Fruit fly (Drosophila melanogaster) whole organism, wandering third instar larva: ENCODE measurements around the gene CG32537.

Source experiments
- Dfd ChIP-seq: fragments of >200 bp; optimal IDR thresholded peaks from 2 replicates; lab custom pipeline; 2017; ENCODE audit warnings: missing biosample characterization, missing genetic modification characterization
- Vsx2 ChIP-seq: fragments of 200-300, 225-300 bp; sonication (Bioruptor generic); optimal IDR thresholded peaks from 2 replicates; lab custom pipeline; 2018; ENCODE audit warnings: missing biosample characterization, missing genetic modification characterization; ENCODE audit not compliant: partially characterized antibody
- dmrt93B ChIP-seq: fragments of 200-800 bp; sonication (Bioruptor generic); optimal IDR thresholded peaks from 2 replicates; lab custom pipeline; 2018; ENCODE audit warnings: missing biosample characterization, mild to moderate bottlenecking, missing genetic modification characterization

- TF ChIP-seq dmrt93B = no peak
- no peak for TF ChIP-seq Vsx2 (GFP tag; lab: Kevin White, UChicago)
- no peak for TF ChIP-seq Dfd (GFP tag; lab: Kevin White, UChicago)
These were observed 46.9 kb upstream of the CG32537 start for dm6 chrX:19322945-19323834.
